Fruit fly (Drosophila melanogaster): ENCODE measurements around the gene otu.

DNA sequence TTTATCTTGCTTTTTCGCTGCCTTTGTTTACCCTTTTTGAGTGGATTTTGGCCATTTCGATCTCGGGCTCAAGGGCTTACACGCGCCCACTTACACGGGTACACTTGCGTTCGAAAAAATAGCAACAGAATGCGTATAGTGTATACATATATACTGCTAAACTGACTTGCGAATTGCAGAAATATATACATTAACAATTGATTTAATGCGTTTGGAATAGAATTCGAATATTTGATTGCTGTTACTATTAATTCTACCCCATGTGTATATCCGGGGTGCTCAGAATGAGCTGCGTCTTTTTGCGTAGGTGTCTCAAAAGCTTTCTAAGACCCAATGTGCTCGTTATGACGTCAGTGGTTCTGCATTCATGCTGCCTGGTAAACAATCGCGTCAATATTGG is 4.1 kb upstream of the otu start:
- no peak for TF ChIP-seq psq (optimal IDR thresholded peaks at IDR 0.05)
- no peak for TF ChIP-seq Dll (optimal IDR thresholded peaks at IDR 0.05)
- no peak for TF ChIP-seq pan (optimal IDR thresholded peaks at IDR 0.05)
